Fruit fly (Drosophila melanogaster): ENCODE data around the gene Npc1a.
A peak's percentile ranks its signal among the peaks of the same experiment; 100 is the strongest.

The Npc1a gene

DNA sequence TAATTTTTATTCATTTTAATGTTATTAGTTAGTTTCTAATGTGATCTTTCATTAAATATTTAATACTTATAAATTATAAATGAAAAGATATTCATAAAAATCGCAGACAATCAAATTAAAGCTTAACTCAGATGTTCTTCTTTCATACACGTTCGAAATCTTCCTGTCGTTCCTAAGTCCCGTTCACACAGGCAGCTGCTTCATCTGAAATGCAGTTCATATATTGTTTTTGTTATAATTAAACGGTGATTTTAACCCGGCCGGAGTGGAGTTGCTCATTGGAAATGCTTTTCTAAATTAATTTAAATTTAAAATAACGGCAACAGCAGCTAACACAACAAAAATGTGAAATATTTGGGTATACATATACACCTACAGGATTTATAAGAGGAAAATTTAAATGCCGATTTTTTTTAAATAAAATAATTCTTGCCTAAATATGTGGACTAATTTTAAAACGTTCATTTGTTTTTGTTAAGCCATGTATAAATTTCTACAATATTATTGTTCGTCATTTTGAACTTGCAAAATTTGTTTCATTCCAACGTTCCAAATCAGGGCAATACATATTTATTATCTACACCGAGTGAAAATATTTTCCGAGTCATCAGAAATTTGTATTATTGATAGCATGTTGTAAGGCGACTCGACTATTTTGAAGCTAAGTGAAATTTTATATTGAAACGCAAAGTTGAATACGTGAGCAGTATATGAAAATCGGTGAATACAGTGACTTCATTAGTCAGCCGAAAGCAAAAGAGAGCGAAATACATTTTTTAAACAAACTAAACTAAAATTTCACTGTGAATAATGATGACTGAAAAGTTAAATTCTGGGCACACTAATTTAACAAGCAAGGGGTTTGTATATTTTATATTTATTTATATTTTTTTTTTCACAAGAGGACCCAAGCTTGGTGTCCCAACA is 18.0 kb upstream of the Npc1a start, which contains the start of gene me31B (continued):
- TF ChIP-seq pzg (GFP tag; optimal IDR thresholded peaks at IDR 0.05) (peak; percentile 40), Xbp1 (GFP tag; optimal IDR thresholded peaks at IDR 0.05) (no peak), Atf-2 (GFP tag; optimal IDR thresholded peaks at IDR 0.05) (no peak), mam (GFP tag; optimal IDR thresholded peaks at IDR 0.05) (no peak), Ssrp (tag; optimal IDR thresholded peaks at IDR 0.05) (peak; percentile 36), sens (GFP tag) (peak; percentile 9), Lhr (GFP tag; optimal IDR thresholded peaks at IDR 0.05) (peak; percentile 7), Ptx1 (GFP tag; IDR thresholded peaks at IDR 0.05) (no peak), CG11398 (GFP tag; optimal IDR thresholded peaks at IDR 0.05) (peak; percentile 97), CG12659 (GFP tag; optimal IDR thresholded peaks at IDR 0.05) (peak; percentile 49), CG18262 (tag; optimal IDR thresholded peaks at IDR 0.05) (peak; percentile 15), CkIIα-i1 (GFP tag; IDR thresholded peaks at IDR 0.05) (no peak)

dm6 chr2L:10237725-10238446 is 16.9 kb upstream of the Npc1a start, which contains the start of gene mthl15:
Gene mthl15, minus strand, starts transcription at chr2L:10238317.
- TF ChIP-seq Meics (GFP tag; optimal IDR thresholded peaks at IDR 0.05) (peak; percentile 87), Deaf1 (tag; optimal IDR thresholded peaks at IDR 0.05) (peak; percentile 72), sens (GFP tag) (peak; percentile 64), E2f2 (GFP tag; IDR thresholded peaks at IDR 0.05) (peak; percentile 21; the same call in 1 of the 2 replicates), CG15696 (tag; optimal IDR thresholded peaks at IDR 0.05) (peak; percentile 34), fd64A (GFP tag; optimal IDR thresholded peaks at IDR 0.05) (peak; percentile 51), Doc3 (GFP tag; IDR thresholded peaks at IDR 0.05; ENCODE audit: partially characterized antibody) (no peak), NC2α (GFP tag; optimal IDR thresholded peaks at IDR 0.05) (peak; percentile 22), CG12299 (tag; optimal IDR thresholded peaks at IDR 0.05) (peak; percentile 5), eve (GFP tag; optimal IDR thresholded peaks at IDR 0.05) (peak in 1 of 2 experiments; percentile 62), CG10654 (GFP tag; optimal IDR thresholded peaks at IDR 0.05) (no peak), CG12942 (GFP tag; optimal IDR thresholded peaks at IDR 0.05) (no peak), zen (tag; optimal IDR thresholded peaks at IDR 0.05) (peak; percentile 32), Sox100B (GFP tag; optimal IDR thresholded peaks at IDR 0.05) (peak; percentile 10), Kr (GFP tag; optimal IDR thresholded peaks at IDR 0.05) (peak; percentile 0), CG33557 (GFP tag; optimal IDR thresholded peaks at IDR 0.05) (peak; percentile 36), CG10274 (GFP tag; optimal IDR thresholded peaks at IDR 0.05) (no peak), sisA (GFP tag; IDR thresholded peaks at IDR 0.05) (no peak), sug (tag; optimal IDR thresholded peaks at IDR 0.05) (peak; percentile 94), CG7987 (GFP tag; optimal IDR thresholded peaks at IDR 0.05) (peak; percentile 33), her (GFP tag; optimal IDR thresholded peaks at IDR 0.05) (no peak), HmgZ (tag; optimal IDR thresholded peaks at IDR 0.05) (peak; percentile 54), CG12659 (GFP tag; optimal IDR thresholded peaks at IDR 0.05) (peak; percentile 38), CG17802 (tag; optimal IDR thresholded peaks at IDR 0.05) (peak; percentile 20), HLH4C (GFP tag; IDR thresholded peaks at IDR 0.05; ENCODE audit: partially characterized antibody) (0 out of 3 replicates have a peak, but pooled peaks have one; percentile 39), CG8290 (GFP tag; optimal IDR thresholded peaks at IDR 0.05) (no peak), CG8290 (tag; optimal IDR thresholded peaks at IDR 0.05) (peak in 1 of 2 experiments; percentile 44), BtbVII (GFP tag; optimal IDR thresholded peaks at IDR 0.05) (peak; percentile 3), shn (GFP tag; optimal IDR thresholded peaks at IDR 0.05) (no peak), sd (tag; optimal IDR thresholded peaks at IDR 0.05) (peak; percentile 52), NC2β (GFP tag; optimal IDR thresholded peaks at IDR 0.05) (no peak), Asciz (GFP tag; optimal IDR thresholded peaks at IDR 0.05) (peak; percentile 5), CG3281 (GFP tag; optimal IDR thresholded peaks at IDR 0.05) (peak; percentile 1), grn (GFP tag; optimal IDR thresholded peaks at IDR 0.05) (peak; percentile 28), CG11695 (GFP tag; IDR thresholded peaks at IDR 0.05) (peak; percentile 28; the same call in 1 of the 3 replicates), wek (GFP tag; optimal IDR thresholded peaks at IDR 0.05) (peak; percentile 48)
